Worm (Caenorhabditis elegans): Measurements from ENCODE around the gene Y14H12A.2.

- no peak for TF ChIP-seq ref-2 (tag; optimal IDR thresholded peaks at IDR 0.05)
- no peak for TF ChIP-seq ztf-16 (tag; optimal IDR thresholded peaks at IDR 0.05)
- no peak for TF ChIP-seq ceh-9 (tag; optimal IDR thresholded peaks at IDR 0.05)
- TF ChIP-seq pat-9 (tag; optimal IDR thresholded peaks at IDR 0.05): no peak
- TF ChIP-seq che-1 (tag; optimal IDR thresholded peaks at IDR 0.05): no peak
- no peak for TF ChIP-seq unc-3 (GFP tag; conservative IDR thresholded peaks at IDR 0.05)
- no peak for TF ChIP-seq unc-3 (tag; optimal IDR thresholded peaks at IDR 0.05)
- no peak for TF ChIP-seq ceh-45 (GFP tag; IDR thresholded peaks at IDR 0.05)
- TF ChIP-seq ceh-48 (tag; optimal IDR thresholded peaks at IDR 0.05): no peak
- no peak for TF ChIP-seq ama-1 (optimal IDR thresholded peaks at IDR 0.05)
- TF ChIP-seq unc-55 (GFP tag; optimal IDR thresholded peaks at IDR 0.05): no peak
- TF ChIP-seq pqm-1 (tag; optimal IDR thresholded peaks at IDR 0.05): no peak
Observed at ce11 chrII:3947404-3947803, 42.1 kb downstream of the Y14H12A.2 start.
